Fruit fly (Drosophila melanogaster): ENCODE results near the gene CG42470.

DNA sequence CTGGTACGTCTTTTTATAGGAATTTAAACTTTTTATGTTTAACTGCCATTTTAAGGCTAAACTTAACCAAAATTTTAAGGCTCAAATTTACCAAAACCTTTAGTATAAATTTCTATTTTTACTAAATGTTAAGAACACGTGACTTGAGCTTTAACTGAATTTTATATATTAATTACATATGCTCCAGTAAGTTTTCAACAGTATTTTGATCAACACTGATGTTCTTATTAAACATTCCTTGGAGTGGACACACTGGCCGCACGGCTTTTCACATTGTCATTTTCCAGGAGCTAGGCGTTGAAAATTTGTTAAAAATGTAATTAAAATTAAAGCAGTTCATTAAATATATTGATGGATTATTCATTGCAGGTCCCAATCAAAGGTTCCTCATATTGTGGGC lies 36.3 kb upstream of the CG42470 start, which contains the start of gene CG14932:
- TF ChIP-seq cnc (optimal IDR thresholded peaks at IDR 0.05) (no peak), ovo (GFP tag; optimal IDR thresholded peaks at IDR 0.05) (no peak), CG7101 (tag; optimal IDR thresholded peaks at IDR 0.05) (no peak), Hr96 (GFP tag; optimal IDR thresholded peaks at IDR 0.05) (no peak), CG14711 (tag; optimal IDR thresholded peaks at IDR 0.05) (no peak), toe (GFP tag; optimal IDR thresholded peaks at IDR 0.05) (no peak)

All from whole organism, adult.